Fruit fly (Drosophila melanogaster) whole organism, wandering third instar larva: Measurements from ENCODE around the gene LysRS.

Experiments used
- Abd-B ChIP-seq: fragments of >200 bp; optimal IDR thresholded peaks from 2 replicates; lab custom pipeline; 2017; ENCODE audit warnings: missing biosample characterization, missing genetic modification characterization
- CG32264 ChIP-seq: fragments of 200-800 bp; sonication (Bioruptor generic); optimal IDR thresholded peaks from 2 replicates; lab custom pipeline; 2016; ENCODE audit warnings: missing biosample characterization, missing genetic modification characterization
- CG9705 ChIP-seq: fragments of 200-800 bp; sonication (Bioruptor generic); optimal IDR thresholded peaks from 2 replicates; lab custom pipeline; 2018; ENCODE audit warnings: missing biosample characterization, mild to moderate bottlenecking, missing genetic modification characterization
- CrebA ChIP-seq: fragments of 200-800 bp; sonication (Bioruptor generic); optimal IDR thresholded peaks from 2 replicates; lab custom pipeline; 2016; ENCODE audit warnings: missing biosample characterization, mild to moderate bottlenecking, missing genetic modification characterization, borderline replicate concordance
- Dfd ChIP-seq: fragments of >200 bp; optimal IDR thresholded peaks from 2 replicates; lab custom pipeline; 2017; ENCODE audit warnings: missing biosample characterization, missing genetic modification characterization
- Dif ChIP-seq: fragments of 200-275, 200-300 bp; sonication (Bioruptor generic); optimal IDR thresholded peaks from 2 replicates; lab custom pipeline; 2018; ENCODE audit warnings: missing biosample characterization, missing genetic modification characterization; ENCODE audit not compliant: partially characterized antibody
- GATAd ChIP-seq: sonication (Bioruptor generic); optimal IDR thresholded peaks from 2 replicates; lab custom pipeline; 2016; ENCODE audit warnings: missing biosample characterization, missing genetic modification characterization
- HLH106 ChIP-seq: fragments of 200-800 bp; optimal IDR thresholded peaks from 3 replicates; lab custom pipeline; 2019; ENCODE audit warnings: missing biosample characterization, mild to moderate bottlenecking, missing genetic modification characterization, moderate library complexity
- Hnf4 ChIP-seq: fragments of 200-800 bp; sonication (Bioruptor generic); optimal IDR thresholded peaks from 2 replicates; lab custom pipeline; 2016; ENCODE audit warnings: missing biosample characterization, mild to moderate bottlenecking, missing genetic modification characterization
- Hr78 ChIP-seq: fragments of >200 bp; optimal IDR thresholded peaks from 2 replicates; lab custom pipeline; 2017; ENCODE audit warnings: missing biosample characterization, missing genetic modification characterization
- Hr83 ChIP-seq: fragments of 200-300 bp; sonication (Bioruptor generic); optimal IDR thresholded peaks from 2 replicates; lab custom pipeline; 2016; ENCODE audit warnings: missing biosample characterization, mild to moderate bottlenecking, missing genetic modification characterization, moderate library complexity; ENCODE audit not compliant: poor library complexity, severe bottlenecking
- Jra ChIP-seq: sonication (Bioruptor generic); optimal IDR thresholded peaks from 2 replicates; lab custom pipeline; 2016; ENCODE audit warnings: missing biosample characterization, missing genetic modification characterization
- Mio ChIP-seq: sonication (Bioruptor generic); optimal IDR thresholded peaks from 2 replicates; lab custom pipeline; 2016; ENCODE audit warnings: missing biosample characterization, missing genetic modification characterization
- Myc ChIP-seq: fragments of >200 bp; optimal IDR thresholded peaks from 2 replicates; lab custom pipeline; 2017
- N ChIP-seq: fragments of >200 bp; optimal IDR thresholded peaks from 2 replicates; lab custom pipeline; 2018; ENCODE audit warnings: missing biosample characterization, missing external identifiers, missing genetic modification characterization
- OdsH ChIP-seq: fragments of 200-800 bp; sonication (Bioruptor generic); optimal IDR thresholded peaks from 2 replicates; lab custom pipeline; 2016; ENCODE audit warnings: missing biosample characterization, mild to moderate bottlenecking, missing genetic modification characterization
- Rel ChIP-seq, 2 experiments: fragments of 200-800 bp; sonication (Bioruptor generic) in 1 of 2; optimal IDR thresholded peaks; 2 replicates in 1 of 2; 3 replicates in 1 of 2; lab custom pipeline; 2016 to 2019; ENCODE audit warnings: mild to moderate bottlenecking in 2 of 2, missing biosample characterization in 2 of 2, missing genetic modification characterization in 2 of 2, moderate library complexity in 1 of 2
- Sp1 ChIP-seq: fragments of 200-800 bp; sonication (Bioruptor generic); optimal IDR thresholded peaks from 3 replicates; lab custom pipeline; 2019; ENCODE audit warnings: missing biosample characterization, mild to moderate bottlenecking, missing genetic modification characterization, moderate library complexity
- Vsx2 ChIP-seq: fragments of 200-300, 225-300 bp; sonication (Bioruptor generic); optimal IDR thresholded peaks from 2 replicates; lab custom pipeline; 2018; ENCODE audit warnings: missing biosample characterization, missing genetic modification characterization; ENCODE audit not compliant: partially characterized antibody
- br ChIP-seq: fragments of 200-800 bp; sonication (Bioruptor generic); optimal IDR thresholded peaks from 2 replicates; lab custom pipeline; 2016; ENCODE audit warnings: missing biosample characterization, missing genetic modification characterization
- brk ChIP-seq: fragments of 200-800 bp; sonication (Bioruptor generic); optimal IDR thresholded peaks from 2 replicates; lab custom pipeline; 2016; ENCODE audit warnings: missing biosample characterization, mild to moderate bottlenecking, missing genetic modification characterization
- dl ChIP-seq, 2 experiments: fragments of 175-275, 200-275 bp in 1 of 2; fragments of 200-275 bp in 1 of 2; sonication (Bioruptor generic); optimal IDR thresholded peaks; lab custom pipeline; 2018; ENCODE audit warnings: mild to moderate bottlenecking in 2 of 2, missing biosample characterization in 2 of 2, missing genetic modification characterization in 2 of 2, moderate library complexity in 2 of 2; ENCODE audit not compliant: partially characterized antibody in 2 of 2, insufficient read depth in 1 of 2
- dmrt93B ChIP-seq: fragments of 200-800 bp; sonication (Bioruptor generic); optimal IDR thresholded peaks from 2 replicates; lab custom pipeline; 2018; ENCODE audit warnings: missing biosample characterization, mild to moderate bottlenecking, missing genetic modification characterization
- dsf ChIP-seq: sonication (Bioruptor generic); optimal IDR thresholded peaks from 2 replicates; lab custom pipeline; 2016; ENCODE audit warnings: missing biosample characterization, missing genetic modification characterization, borderline replicate concordance
- ey ChIP-seq: fragments of 200-800 bp; sonication (Bioruptor generic); optimal IDR thresholded peaks from 2 replicates; lab custom pipeline; 2016; ENCODE audit warnings: missing biosample characterization, missing genetic modification characterization
- foxo ChIP-seq, 2 experiments: fragments of 200-800 bp; sonication (Bioruptor generic); optimal IDR thresholded peaks; 2 replicates in 1 of 2; 3 replicates in 1 of 2; lab custom pipeline; 2016 to 2017; ENCODE audit warnings: missing biosample characterization in 2 of 2, missing genetic modification characterization in 2 of 2
- h ChIP-seq: fragments of 200-800 bp; sonication (Bioruptor generic); optimal IDR thresholded peaks from 3 replicates; lab custom pipeline; 2016; ENCODE audit warnings: missing biosample characterization, mild to moderate bottlenecking, missing genetic modification characterization
- jim ChIP-seq: fragments of 175-275, 200-325 bp; sonication (Bioruptor generic); optimal IDR thresholded peaks from 2 replicates; lab custom pipeline; 2016; ENCODE audit warnings: missing biosample characterization, mild to moderate bottlenecking, missing genetic modification characterization
- lola ChIP-seq: fragments of >200 bp; optimal IDR thresholded peaks from 2 replicates; lab custom pipeline; 2017; ENCODE audit warnings: missing biosample characterization, missing genetic modification characterization
- pan ChIP-seq: fragments of >200 bp; optimal IDR thresholded peaks from 2 replicates; lab custom pipeline; 2017
- psq ChIP-seq: fragments of 200-800 bp; sonication (Bioruptor generic); optimal IDR thresholded peaks from 3 replicates; lab custom pipeline; 2017; ENCODE audit warnings: missing biosample characterization, mild to moderate bottlenecking, missing genetic modification characterization, moderate library complexity
- rgr ChIP-seq: fragments of 200-800 bp; sonication (Bioruptor generic); optimal IDR thresholded peaks from 3 replicates; lab custom pipeline; 2016; ENCODE audit warnings: missing biosample characterization, mild to moderate bottlenecking, missing genetic modification characterization
- sage ChIP-seq: fragments of 200-800 bp; sonication (Bioruptor generic); optimal IDR thresholded peaks from 2 replicates; lab custom pipeline; 2016; ENCODE audit warnings: missing biosample characterization, mild to moderate bottlenecking, missing genetic modification characterization
- sv ChIP-seq: fragments of 200-800 bp; sonication (Bioruptor generic); optimal IDR thresholded peaks from 3 replicates; lab custom pipeline; 2016; ENCODE audit warnings: missing biosample characterization, missing genetic modification characterization
- tai ChIP-seq: sonication (Bioruptor generic); optimal IDR thresholded peaks from 2 replicates; lab custom pipeline; 2016; ENCODE audit warnings: missing biosample characterization, missing genetic modification characterization
- usp ChIP-seq: fragments of >200 bp; optimal IDR thresholded peaks from 2 replicates; lab custom pipeline; 2017; ENCODE audit warnings: missing biosample characterization, missing genetic modification characterization
- woc ChIP-seq: sonication (Bioruptor generic); optimal IDR thresholded peaks from 2 replicates; lab custom pipeline; 2016; ENCODE audit warnings: missing biosample characterization, mild to moderate bottlenecking, missing genetic modification characterization

Gene LysRS

dm6 chrX:9589928-9590327 is 18.8 kb downstream of the LysRS start (continued):
- no peak for TF ChIP-seq usp (GFP tag; lab: Kevin White, UChicago)
- TF ChIP-seq dsf (GFP tag; lab: Kevin White, UChicago) = no peak
- no peak for TF ChIP-seq pan (lab: Kevin White, UChicago)
- TF ChIP-seq psq = peak; percentile 39
- no peak for TF ChIP-seq Abd-B (GFP tag; lab: Kevin White, UChicago)
- TF ChIP-seq ey (GFP tag; lab: Kevin White, UChicago) = peak; percentile 52
- peak; percentile 27 for TF ChIP-seq sv (GFP tag; lab: Kevin White, UChicago)
- TF ChIP-seq dl (GFP tag; optimal IDR thresholded peaks at IDR 0.05; lab: Kevin White, UChicago; ENCODE audit: insufficient read depth in 1 of 2, partially characterized antibody in 2 of 2) = no peak

- no peak for TF ChIP-seq woc (GFP tag; lab: Kevin White, UChicago)
- TF ChIP-seq, all 38 proteins: peak for 0
These were observed 20.8 kb downstream of the LysRS start for dm6 chrX:9587881-9588280.

- TF ChIP-seq Hnf4 (GFP tag; lab: Kevin White, UChicago) = no peak
- TF ChIP-seq Jra (GFP tag; lab: Kevin White, UChicago) = no peak
- TF ChIP-seq dl (GFP tag; optimal IDR thresholded peaks at IDR 0.05; lab: Kevin White, UChicago; ENCODE audit: insufficient read depth in 1 of 2, partially characterized antibody in 2 of 2) = no peak
- no peak for TF ChIP-seq sv (GFP tag; lab: Kevin White, UChicago)
- TF ChIP-seq lola (GFP tag; lab: Kevin White, UChicago) = no peak
- TF ChIP-seq rgr (GFP tag; lab: Kevin White, UChicago) = no peak
- no peak for TF ChIP-seq Vsx2 (GFP tag; lab: Kevin White, UChicago)
- TF ChIP-seq Sp1 = no peak
- no peak for TF ChIP-seq OdsH (GFP tag; lab: Kevin White, UChicago)
- TF ChIP-seq foxo (GFP tag; optimal IDR thresholded peaks at IDR 0.05; lab: Kevin White, UChicago) = no peak
- no peak for TF ChIP-seq pan (lab: Kevin White, UChicago)
- TF ChIP-seq Mio (GFP tag; lab: Kevin White, UChicago) = no peak
- no peak for TF ChIP-seq dmrt93B (GFP tag; lab: Kevin White, UChicago)
- TF ChIP-seq CrebA = no peak
- TF ChIP-seq woc (GFP tag; lab: Kevin White, UChicago) = no peak
- TF ChIP-seq br = no peak
- TF ChIP-seq brk (GFP tag; lab: Kevin White, UChicago) = no peak
- TF ChIP-seq Abd-B (GFP tag; lab: Kevin White, UChicago) = no peak
- TF ChIP-seq usp (GFP tag; lab: Kevin White, UChicago) = no peak
- no peak for TF ChIP-seq sage
- TF ChIP-seq, all 38 proteins: peak for 0
These were observed 22.1 kb downstream of the LysRS start for dm6 chrX:9586627-9587026.

- TF ChIP-seq Sp1 (no peak), sv (GFP tag; lab: Kevin White, UChicago) (no peak)
These were observed 22.6 kb downstream of the LysRS start for dm6 chrX:9586038-9586437.

dm6 chrX:9585359-9586002 is 23.2 kb downstream of the LysRS start, which contains the start of gene Hex-A:
Hex-A (plus strand) TSS chrX:9585675.
- peak; percentile 98 for TF ChIP-seq br
- TF ChIP-seq h (GFP tag; lab: Kevin White, UChicago) = peak; percentile 98
- TF ChIP-seq psq = peak; percentile 88
- peak; percentile 99 for TF ChIP-seq HLH106 (tag; lab: Kevin White, UChicago)
- peak; percentile 39 for TF ChIP-seq Rel (GFP tag; optimal IDR thresholded peaks at IDR 0.05; lab: Kevin White, UChicago)
- TF ChIP-seq Rel (tag; optimal IDR thresholded peaks at IDR 0.05; lab: Kevin White, UChicago) = peak; percentile 90
- no peak for TF ChIP-seq usp (GFP tag; lab: Kevin White, UChicago)
- TF ChIP-seq rgr (GFP tag; lab: Kevin White, UChicago) = peak; percentile 96
- peak; percentile 92 for TF ChIP-seq sv (GFP tag; lab: Kevin White, UChicago)
- no peak for TF ChIP-seq Myc (lab: Kevin White, UChicago)
- peak; percentile 41 for TF ChIP-seq GATAd
- peak; percentile 96 for TF ChIP-seq ey (GFP tag; lab: Kevin White, UChicago)
- TF ChIP-seq Hnf4 (GFP tag; lab: Kevin White, UChicago) = peak; percentile 93
- no peak for TF ChIP-seq N (GFP tag; lab: Kevin White, UChicago)
- TF ChIP-seq jim (GFP tag; lab: Kevin White, UChicago) = no peak
- no peak for TF ChIP-seq Hr78 (GFP tag; lab: Kevin White, UChicago)
- TF ChIP-seq Vsx2 (GFP tag; lab: Kevin White, UChicago) = peak; percentile 55
- TF ChIP-seq Hr83 (GFP tag; lab: Kevin White, UChicago) = peak; percentile 46
- TF ChIP-seq foxo (GFP tag; optimal IDR thresholded peaks at IDR 0.05; lab: Kevin White, UChicago) = peak; percentile 76 to 97
- TF ChIP-seq tai (GFP tag; lab: Kevin White, UChicago) = peak; percentile 85
- no peak for TF ChIP-seq Abd-B (GFP tag; lab: Kevin White, UChicago)
- no peak for TF ChIP-seq pan (lab: Kevin White, UChicago)
- TF ChIP-seq CrebA = peak; percentile 84
- TF ChIP-seq Mio (GFP tag; lab: Kevin White, UChicago) = peak; percentile 46
- peak; percentile 98 for TF ChIP-seq dmrt93B (GFP tag; lab: Kevin White, UChicago)
- TF ChIP-seq Dfd (GFP tag; lab: Kevin White, UChicago) = peak; percentile 79
- TF ChIP-seq Jra (GFP tag; lab: Kevin White, UChicago) = peak; percentile 96
- peak; percentile 98 for TF ChIP-seq CG9705
- TF ChIP-seq dl (GFP tag; optimal IDR thresholded peaks at IDR 0.05; lab: Kevin White, UChicago; ENCODE audit: insufficient read depth in 1 of 2, partially characterized antibody in 2 of 2) = peak; percentile 87 to 88
- TF ChIP-seq CG32264 (GFP tag; lab: Kevin White, UChicago) = peak; percentile 81
- TF ChIP-seq Dif = peak; percentile 89
- peak; percentile 99 for TF ChIP-seq Sp1
